Worm (Caenorhabditis elegans): ENCODE measurements around the gene srh-135.

The srh-135 gene

DNA sequence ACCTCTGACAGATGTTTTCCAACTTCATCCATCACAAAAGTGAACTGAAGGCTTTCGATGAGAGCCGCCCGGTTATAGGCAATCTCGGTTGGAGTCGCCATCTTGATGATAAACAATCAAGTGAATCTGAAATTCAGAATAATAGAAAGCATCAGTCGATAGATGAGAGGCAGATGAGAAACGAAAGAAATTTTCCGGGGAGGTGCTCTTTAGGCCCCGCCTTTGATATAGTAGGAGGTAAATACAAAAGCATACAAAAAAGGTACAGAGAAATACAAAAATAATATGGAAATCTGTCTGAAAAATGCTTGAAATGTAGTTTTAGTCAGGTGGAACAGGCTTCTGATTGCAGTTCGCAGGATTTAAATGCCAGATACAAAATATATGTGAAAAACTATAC is 44.3 kb downstream of the srh-135 start, which contains the start of gene srd-1:
Gene srd-1, minus strand, starts transcription at position 101 of the 400 bp plus-strand sequence.
- TF ChIP-seq hlh-11 (tag; optimal IDR thresholded peaks at IDR 0.05), result no peak
- no peak for TF ChIP-seq mxl-2 (GFP tag; conservative IDR thresholded peaks at IDR 0.05)
- TF ChIP-seq lsy-2 (tag; optimal IDR thresholded peaks at IDR 0.05), result no peak

Measured in whole organism, L4 larva.